Fruit fly (Drosophila melanogaster) whole organism, embryonic: ENCODE results near the gene CG33282.

Source experiments
- Bteb2 ChIP-seq: fragments of 200-800 bp; sonication (Bioruptor generic); optimal IDR thresholded peaks from 2 replicates; lab custom pipeline; 2016; ENCODE audit warnings: missing biosample characterization, missing genetic modification characterization
- CG11456 ChIP-seq: fragments of 200-800 bp; sonication (Bioruptor generic); IDR thresholded peaks from 3 replicates; pipeline ENCODE4 v1.3.6; 2022; ENCODE audit warnings: missing biosample characterization, missing genetic modification characterization
- CG11560 ChIP-seq: fragments of 200-800 bp; sonication (Bioruptor generic); IDR thresholded peaks from 3 replicates; pipeline ENCODE4 v1.3.6; 2022; ENCODE audit warnings: missing biosample characterization, missing genetic modification characterization
- CG12942 ChIP-seq: fragments of 200-800 bp; sonication (Bioruptor generic); optimal IDR thresholded peaks from 3 replicates; lab custom pipeline; 2016; ENCODE audit warnings: missing biosample characterization, missing genetic modification characterization
- CG13296 ChIP-seq: fragments of 200-800 bp; sonication (Bioruptor generic); optimal IDR thresholded peaks from 3 replicates; lab custom pipeline; 2018; ENCODE audit warnings: missing biosample characterization, mild to moderate bottlenecking, missing genetic modification characterization
- CG14014 ChIP-seq: fragments of 200-800 bp; sonication (Bioruptor generic); IDR thresholded peaks from 2 replicates; pipeline ENCODE4 v1.3.6; 2022; ENCODE audit warnings: missing biosample characterization, missing genetic modification characterization
- CG1603 ChIP-seq: fragments of 200-800 bp; sonication (Bioruptor generic); optimal IDR thresholded peaks from 2 replicates; lab custom pipeline; 2019; ENCODE audit warnings: missing biosample characterization, mild to moderate bottlenecking, missing genetic modification characterization, moderate library complexity
- CG2712 ChIP-seq: fragments of 200-800 bp; optimal IDR thresholded peaks from 3 replicates; lab custom pipeline; 2019; ENCODE audit warnings: missing biosample characterization, mild to moderate bottlenecking, missing genetic modification characterization, moderate library complexity
- CG31365 ChIP-seq: fragments of 200-800 bp; sonication (Bioruptor generic); optimal IDR thresholded peaks from 2 replicates; lab custom pipeline; 2018; ENCODE audit warnings: missing biosample characterization, mild to moderate bottlenecking, missing genetic modification characterization
- CG3847 ChIP-seq: fragments of 200-800 bp; sonication (Bioruptor generic); IDR thresholded peaks from 2 replicates; pipeline ENCODE4 v1.3.6; 2022; ENCODE audit warnings: missing biosample characterization, missing genetic modification characterization
- CG4404 ChIP-seq: fragments of 200-800 bp; sonication (Bioruptor generic); IDR thresholded peaks from 2 replicates; pipeline ENCODE4 v1.3.6; 2022; ENCODE audit warnings: missing biosample characterization, missing genetic modification characterization
- CG4617 ChIP-seq: fragments of 200-800 bp; sonication (Bioruptor generic); optimal IDR thresholded peaks from 3 replicates; lab custom pipeline; 2016; ENCODE audit warnings: missing biosample characterization, missing genetic modification characterization, borderline replicate concordance
- CG4707 ChIP-seq: fragments of 200-800 bp; sonication (Bioruptor generic); optimal IDR thresholded peaks from 2 replicates; lab custom pipeline; 2018; ENCODE audit warnings: missing biosample characterization, mild to moderate bottlenecking, missing genetic modification characterization, moderate library complexity
- CG7271 ChIP-seq: fragments of 200-800 bp; sonication (Bioruptor generic); optimal IDR thresholded peaks from 2 replicates; lab custom pipeline; 2018; ENCODE audit warnings: missing biosample characterization, mild to moderate bottlenecking, missing genetic modification characterization, moderate library complexity
- CG9932 ChIP-seq: fragments of 200-800 bp; sonication (Bioruptor generic); IDR thresholded peaks from 2 replicates; pipeline ENCODE4 v1.3.6; 2022; ENCODE audit warnings: missing biosample characterization, missing genetic modification characterization
- CkIIα-i1 ChIP-seq: fragments of 200-800 bp; sonication (Bioruptor generic); IDR thresholded peaks from 2 replicates; pipeline ENCODE4 v1.3.6; 2022; ENCODE audit warnings: missing biosample characterization, missing genetic modification characterization
- Dfd ChIP-seq, 2 experiments: fragments of >200 bp; optimal IDR thresholded peaks; 2 replicates each; lab custom pipeline; 2017; ENCODE audit warnings: missing biosample characterization in 2 of 2, missing genetic modification characterization in 2 of 2
- Dll ChIP-seq: fragments of 200-800 bp; sonication (Bioruptor generic); IDR thresholded peaks from 4 replicates; pipeline ENCODE4 v1.3.6; 2022; ENCODE audit warnings: missing biosample characterization, missing genetic modification characterization; ENCODE audit not compliant: partially characterized antibody
- GATAe ChIP-seq: fragments of 200-800 bp; sonication (Bioruptor generic); conservative IDR thresholded peaks from 2 replicates; pipeline ENCODE4 v1.3.6; 2022; ENCODE audit warnings: missing biosample characterization, missing genetic modification characterization
- Hmx ChIP-seq: fragments of 200-800 bp; sonication (Bioruptor generic); optimal IDR thresholded peaks from 2 replicates; lab custom pipeline; 2016; ENCODE audit warnings: missing biosample characterization, missing genetic modification characterization
- Hr51 ChIP-seq, 2 experiments: fragments of 200-800 bp; sonication (Bioruptor generic); optimal IDR thresholded peaks; 2 replicates in 1 of 2; 3 replicates in 1 of 2; lab custom pipeline; 2016 to 2018; ENCODE audit warnings: missing biosample characterization in 2 of 2, missing genetic modification characterization in 2 of 2, mild to moderate bottlenecking in 1 of 2, moderate library complexity in 1 of 2
- NFAT ChIP-seq: fragments of 200-800 bp; sonication (Bioruptor generic); IDR thresholded peaks from 2 replicates; pipeline ENCODE4 v1.3.6; 2022; ENCODE audit warnings: missing biosample characterization, missing genetic modification characterization
- Pdp1 ChIP-seq, 2 experiments: fragments of 200-800 bp; sonication (Bioruptor generic); optimal IDR thresholded peaks; 3 replicates each; lab custom pipeline; 2016; ENCODE audit warnings: missing biosample characterization in 2 of 2, missing genetic modification characterization in 2 of 2, mild to moderate bottlenecking in 1 of 2, moderate library complexity in 1 of 2
- Side ChIP-seq: fragments of 200-800 bp; sonication (Bioruptor generic); optimal IDR thresholded peaks from 2 replicates; lab custom pipeline; 2016; ENCODE audit warnings: missing biosample characterization, missing genetic modification characterization
- Sox100B ChIP-seq: fragments of 200-800 bp; sonication (Bioruptor generic); optimal IDR thresholded peaks from 3 replicates; lab custom pipeline; 2018; ENCODE audit warnings: missing biosample characterization, mild to moderate bottlenecking, missing genetic modification characterization
- Trl ChIP-seq, 3 experiments: fragments of >200 bp in 2 of 3; fragments of 200-800 bp in 1 of 3; sonication (Bioruptor generic) in 1 of 3; optimal IDR thresholded peaks; 2 replicates in 1 of 3; 3 replicates in 2 of 3; lab custom pipeline; 2016 to 2017; ENCODE audit warnings: missing biosample characterization in 1 of 3, missing genetic modification characterization in 1 of 3
- Vsx1 ChIP-seq: fragments of 200-800 bp; sonication (Bioruptor generic); optimal IDR thresholded peaks from 2 replicates; lab custom pipeline; 2017; ENCODE audit warnings: missing biosample characterization, mild to moderate bottlenecking, missing genetic modification characterization, missing genetic modification reagents
- Xbp1 ChIP-seq: fragments of 200-800 bp; sonication (Bioruptor generic); optimal IDR thresholded peaks from 3 replicates; lab custom pipeline; 2016; ENCODE audit warnings: missing biosample characterization, mild to moderate bottlenecking, missing genetic modification characterization
- ab ChIP-seq: fragments of 200-800 bp; sonication (Bioruptor generic); optimal IDR thresholded peaks from 2 replicates; lab custom pipeline; 2016; ENCODE audit warnings: missing biosample characterization, missing genetic modification characterization
- bab2 ChIP-seq: fragments of 200-800 bp; sonication (Bioruptor generic); optimal IDR thresholded peaks from 2 replicates; lab custom pipeline; 2016; ENCODE audit warnings: missing biosample characterization, missing genetic modification characterization
- bigmax ChIP-seq: fragments of 200-800 bp; sonication (Bioruptor generic); optimal IDR thresholded peaks from 2 replicates; lab custom pipeline; 2018; ENCODE audit warnings: missing biosample characterization, mild to moderate bottlenecking, missing genetic modification characterization
- caup ChIP-seq: fragments of 200-800 bp; sonication (Bioruptor generic); optimal IDR thresholded peaks from 3 replicates; lab custom pipeline; 2017; ENCODE audit warnings: missing biosample characterization, mild to moderate bottlenecking, missing genetic modification characterization, moderate library complexity; ENCODE audit not compliant: severe bottlenecking
- chif ChIP-seq, 2 experiments: fragments of 200-800 bp; sonication (Bioruptor generic); optimal IDR thresholded peaks; 3 replicates each; lab custom pipeline; 2016; ENCODE audit warnings: missing biosample characterization in 2 of 2, missing genetic modification characterization in 2 of 2
- chn ChIP-seq: fragments of 200-800 bp; sonication (Bioruptor generic); optimal IDR thresholded peaks from 2 replicates; lab custom pipeline; 2016; ENCODE audit warnings: missing biosample characterization, missing genetic modification characterization
- fd64A ChIP-seq: fragments of 200-800 bp; sonication (Bioruptor generic); optimal IDR thresholded peaks from 3 replicates; lab custom pipeline; 2018; ENCODE audit warnings: missing biosample characterization, mild to moderate bottlenecking, missing genetic modification characterization
- gsb-n ChIP-seq: fragments of 200-800 bp; sonication (Bioruptor generic); optimal IDR thresholded peaks from 3 replicates; lab custom pipeline; 2018; ENCODE audit warnings: missing biosample characterization, mild to moderate bottlenecking, missing genetic modification characterization
- ham ChIP-seq: fragments of 200-800 bp; sonication (Bioruptor generic); IDR thresholded peaks from 2 replicates; pipeline ENCODE4 v1.3.6; 2022; ENCODE audit warnings: missing biosample characterization, missing genetic modification characterization
- mam ChIP-seq: fragments of 200-800 bp; sonication (Bioruptor generic); optimal IDR thresholded peaks from 3 replicates; lab custom pipeline; 2016; ENCODE audit warnings: missing biosample characterization, missing genetic modification characterization
- onecut ChIP-seq: fragments of 200-800 bp; sonication (Bioruptor generic); IDR thresholded peaks from 2 replicates; pipeline ENCODE4 v1.3.6; 2022; ENCODE audit warnings: missing biosample characterization, missing genetic modification characterization
- pho ChIP-seq: fragments of 200-800 bp; sonication (Bioruptor generic); optimal IDR thresholded peaks from 2 replicates; lab custom pipeline; 2016; ENCODE audit warnings: missing biosample characterization, missing genetic modification characterization
- pum ChIP-seq: fragments of 200-800 bp; sonication (Bioruptor generic); optimal IDR thresholded peaks from 2 replicates; lab custom pipeline; 2016; ENCODE audit warnings: missing biosample characterization, missing genetic modification characterization
- repo ChIP-seq: fragments of 200-800 bp; sonication (Bioruptor generic); optimal IDR thresholded peaks from 2 replicates; lab custom pipeline; 2016; ENCODE audit warnings: missing biosample characterization, missing genetic modification characterization
- rib ChIP-seq: fragments of 200-800 bp; sonication (Bioruptor generic); IDR thresholded peaks from 2 replicates; pipeline ENCODE4 v1.3.6; 2022; ENCODE audit warnings: missing biosample characterization, missing genetic modification characterization
- sens ChIP-seq: fragments of 200-800 bp; sonication (Bioruptor generic); peaks from one replicate; lab custom pipeline; 2016; ENCODE audit warnings: missing biosample characterization, missing genetic modification characterization
- shn ChIP-seq: fragments of 200-800 bp; sonication (Bioruptor generic); optimal IDR thresholded peaks from 3 replicates; lab custom pipeline; 2016; ENCODE audit warnings: missing biosample characterization, missing genetic modification characterization
- sug ChIP-seq: fragments of 200-800 bp; optimal IDR thresholded peaks from 2 replicates; lab custom pipeline; 2019; ENCODE audit warnings: missing biosample characterization, mild to moderate bottlenecking, missing genetic modification characterization, moderate library complexity
- trem ChIP-seq: fragments of 200-800 bp; optimal IDR thresholded peaks from 3 replicates; lab custom pipeline; 2019; ENCODE audit warnings: missing biosample characterization, mild to moderate bottlenecking, missing genetic modification characterization, moderate library complexity
- trh ChIP-seq: fragments of 200-800 bp; sonication (Bioruptor generic); optimal IDR thresholded peaks from 2 replicates; lab custom pipeline; 2016; ENCODE audit warnings: missing biosample characterization, missing genetic modification characterization
- wor ChIP-seq: fragments of 200-800 bp; sonication (Bioruptor generic); IDR thresholded peaks from 2 replicates; pipeline ENCODE4 v1.3.6; 2022; ENCODE audit warnings: missing biosample characterization, missing genetic modification characterization
- zfh2 ChIP-seq: fragments of 200-800 bp; sonication (Bioruptor generic); optimal IDR thresholded peaks from 2 replicates; lab custom pipeline; 2016; ENCODE audit warnings: missing biosample characterization, missing genetic modification characterization

CG33282 gene

dm6 chr2L:3338566-3339215 is 11.0 kb downstream of the CG33282 start (continued):
- no peak for TF ChIP-seq CkIIα-i1 (GFP tag; lab: Robert Waterston, UW)
- TF ChIP-seq CG14014 (GFP tag; lab: Robert Waterston, UW): no peak
- TF ChIP-seq sug (tag; lab: Kevin White, UChicago): no peak
- TF ChIP-seq caup (GFP tag; lab: Kevin White, UChicago): no peak
- TF ChIP-seq Hr51 (GFP tag; optimal IDR thresholded peaks at IDR 0.05; lab: Kevin White, UChicago): peak in 1 of 2 experiments; percentile 15
- peak; percentile 92 for TF ChIP-seq CG2712 (tag; lab: Kevin White, UChicago)
- peak; percentile 71 for TF ChIP-seq onecut (GFP tag; lab: Robert Waterston, UW)
- TF ChIP-seq Hmx (GFP tag; lab: Kevin White, UChicago): no peak
- peak; percentile 74 for TF ChIP-seq bab2 (GFP tag; lab: Kevin White, UChicago)
- TF ChIP-seq mam (GFP tag; lab: Kevin White, UChicago): peak; percentile 73
- TF ChIP-seq pho (GFP tag; lab: Kevin White, UChicago): peak; percentile 38
- TF ChIP-seq NFAT: no peak
- TF ChIP-seq CG7271 (tag; lab: Kevin White, UChicago): peak; percentile 7
- peak; percentile 98 for TF ChIP-seq sens (GFP tag; lab: Kevin White, UChicago)
- peak; percentile 51 for TF ChIP-seq Sox100B (GFP tag; lab: Kevin White, UChicago)
- peak; percentile 48 for TF ChIP-seq CG4617 (GFP tag; lab: Kevin White, UChicago)
- TF ChIP-seq CG13296 (GFP tag; lab: Kevin White, UChicago): no peak
- no peak for TF ChIP-seq ham (GFP tag; lab: Robert Waterston, UW)
- peak in 1 of 2 experiments; percentile 1 for TF ChIP-seq Trl (optimal IDR thresholded peaks at IDR 0.05; lab: Kevin White, UChicago)
- peak; percentile 83 for TF ChIP-seq Trl (GFP tag; optimal IDR thresholded peaks at IDR 0.05; lab: Kevin White, UChicago)
- peak; percentile 78 for TF ChIP-seq shn
- TF ChIP-seq CG31365 (tag; lab: Kevin White, UChicago): peak; percentile 44
- no peak for TF ChIP-seq Dll (GFP tag; lab: Robert Waterston, UW)
- peak; percentile 52 for TF ChIP-seq CG4404 (GFP tag; lab: Robert Waterston, UW)
- TF ChIP-seq repo (GFP tag; lab: Kevin White, UChicago): peak; percentile 62
- TF ChIP-seq pum (GFP tag; lab: Kevin White, UChicago): peak; percentile 88
- TF ChIP-seq Dfd (GFP tag; optimal IDR thresholded peaks at IDR 0.05; lab: Kevin White, UChicago): no peak
- TF ChIP-seq chn: peak; percentile 90
- TF ChIP-seq chif (GFP tag; optimal IDR thresholded peaks at IDR 0.05; lab: Kevin White, UChicago): peak; percentile 90 to 93
- TF ChIP-seq trh: peak; percentile 81
- peak; percentile 72 for TF ChIP-seq fd64A (GFP tag; lab: Kevin White, UChicago)
- TF ChIP-seq CG11456: peak; percentile 43; the same call in 1 of the 3 replicates
- no peak for TF ChIP-seq CG11560 (tag; lab: Robert Waterston, UW)
- TF ChIP-seq CG12942 (GFP tag; lab: Kevin White, UChicago): peak; percentile 74
- TF ChIP-seq CG3847 (GFP tag; lab: Robert Waterston, UW): peak; percentile 44; the same call in 1 of the 2 replicates
- TF ChIP-seq CG1603 (tag; lab: Kevin White, UChicago): peak; percentile 93
- TF ChIP-seq wor (GFP tag; lab: Robert Waterston, UW): peak; percentile 70
- TF ChIP-seq CG4707 (GFP tag; lab: Kevin White, UChicago): peak; percentile 32
- no peak for TF ChIP-seq bigmax
- TF ChIP-seq Side: peak; percentile 81
- TF ChIP-seq ab (GFP tag; lab: Kevin White, UChicago): peak; percentile 61
- peak; percentile 80 for TF ChIP-seq Xbp1 (GFP tag; lab: Kevin White, UChicago)
- peak; percentile 54 for TF ChIP-seq Vsx1 (GFP tag; lab: Kevin White, UChicago)
- no peak for TF ChIP-seq GATAe (GFP tag; lab: Robert Waterston, UW)
- TF ChIP-seq CG9932 (GFP tag; lab: Robert Waterston, UW): no peak
- TF ChIP-seq trem (tag; lab: Kevin White, UChicago): peak; percentile 85
- peak; percentile 82 for TF ChIP-seq gsb-n (tag; lab: Kevin White, UChicago)
- TF ChIP-seq Bteb2 (GFP tag; lab: Kevin White, UChicago): peak; percentile 15
- TF ChIP-seq Pdp1 (GFP tag; optimal IDR thresholded peaks at IDR 0.05; lab: Kevin White, UChicago): peak; percentile 3 to 78
- TF ChIP-seq zfh2 (GFP tag; lab: Kevin White, UChicago): no peak
- TF ChIP-seq rib (GFP tag; lab: Robert Waterston, UW): no peak
